Worm (Caenorhabditis elegans) whole organism, L1 larva: ENCODE results near the gene Y76B12C.3.

ENCODE experiments used
- C04F5.9 ChIP-seq: sonication (generic microtip); optimal IDR thresholded peaks from 2 replicates; lab custom pipeline; 2016; ENCODE audit warnings: missing genetic modification characterization, missing compliant biosample characterization
- C34B4.2 ChIP-seq: sonication (generic microtip); optimal IDR thresholded peaks from 2 replicates; lab custom pipeline; 2017; ENCODE audit warnings: mild to moderate bottlenecking, missing genetic modification characterization, missing compliant biosample characterization
- Y116A8C.19 ChIP-seq: sonication (generic microtip); optimal IDR thresholded peaks from 2 replicates; lab custom pipeline; 2016; ENCODE audit warnings: missing compliant biosample characterization, missing genetic modification characterization, borderline replicate concordance
- ama-1 ChIP-seq: fragments of 150-350 bp; optimal IDR thresholded peaks from 2 replicates; lab custom pipeline; 2014
- blmp-1 ChIP-seq: fragments of 150-350 bp; optimal IDR thresholded peaks from 2 replicates; lab custom pipeline; 2014; ENCODE audit warnings: missing biosample characterization, missing genetic modification characterization
- ceh-82 ChIP-seq, 3 experiments: fragments of 150-350 bp in 1 of 3; sonication (generic microtip) in 2 of 3; optimal IDR thresholded peaks; 2 replicates each; lab custom pipeline; 2014 to 2017; ENCODE audit warnings: missing biosample characterization in 3 of 3, missing genetic modification characterization in 3 of 3
- ceh-90 ChIP-seq: sonication (generic microtip); optimal IDR thresholded peaks from 2 replicates; lab custom pipeline; 2016; ENCODE audit warnings: missing genetic modification characterization, missing compliant biosample characterization
- dpl-1 ChIP-seq, 3 experiments: fragments of 150-350 bp in 2 of 3; sonication (generic microtip) in 1 of 3; optimal IDR thresholded peaks; 2 replicates each; lab custom pipeline; 2014 to 2017; ENCODE audit warnings: missing biosample characterization in 3 of 3, missing genetic modification characterization in 3 of 3, missing genetic modification reagents in 3 of 3
- dsc-1 ChIP-seq: sonication (generic microtip); optimal IDR thresholded peaks from 2 replicates; lab custom pipeline; 2016; ENCODE audit warnings: mild to moderate bottlenecking, missing genetic modification characterization, missing compliant biosample characterization
- efl-1 ChIP-seq, 4 experiments: fragments of 150-350 bp; optimal IDR thresholded peaks in 3 of 4; peaks in 1 of 4; 1 replicate in 1 of 4; 2 replicates in 3 of 4; lab custom pipeline; 2014; ENCODE audit warnings: missing biosample characterization in 2 of 4, missing genetic modification characterization in 2 of 4, missing genetic modification reagents in 2 of 4
- efl-3 ChIP-seq: fragments of 200-800 bp; sonication (Bioruptor generic); optimal IDR thresholded peaks from 2 replicates; lab custom pipeline; 2018; ENCODE audit warnings: mild to moderate bottlenecking, missing genetic modification characterization, missing compliant biosample characterization
- egl-13 ChIP-seq: sonication (generic microtip); optimal IDR thresholded peaks from 2 replicates; lab custom pipeline; 2016; ENCODE audit warnings: missing genotype, missing genetic modification reagents, missing genetic modification characterization, missing compliant biosample characterization
- elt-2 ChIP-seq: sonication (generic microtip); optimal IDR thresholded peaks from 2 replicates; lab custom pipeline; 2016; ENCODE audit warnings: missing genetic modification characterization, mild to moderate bottlenecking, inconsistent platforms, missing compliant biosample characterization, missing genetic modification reagents
- elt-3 ChIP-seq, 6 experiments: fragments of 150-350 bp in 1 of 6; sonication (generic microtip); optimal IDR thresholded peaks; 2 replicates each; lab custom pipeline; 2017 to 2018; ENCODE audit warnings: missing biosample characterization in 6 of 6, missing genetic modification characterization in 6 of 6, inconsistent platforms in 1 of 6
- ets-5 ChIP-seq: fragments of 200-800 bp; sonication (Bioruptor generic); IDR thresholded peaks from 2 replicates; pipeline ENCODE4 v1.3.6; 2022; ENCODE audit warnings: missing genetic modification characterization, missing compliant biosample characterization
- fkh-8 ChIP-seq: sonication (generic microtip); optimal IDR thresholded peaks from 2 replicates; lab custom pipeline; 2016; ENCODE audit warnings: mild to moderate bottlenecking, missing genetic modification characterization, missing compliant biosample characterization
- fos-1 ChIP-seq: fragments of 150-350 bp; optimal IDR thresholded peaks from 2 replicates; lab custom pipeline; 2014; ENCODE audit warnings: missing biosample characterization, missing genetic modification characterization
- hlh-4 ChIP-seq: sonication (generic microtip); optimal IDR thresholded peaks from 2 replicates; lab custom pipeline; 2016; ENCODE audit warnings: mild to moderate bottlenecking, missing genetic modification characterization, missing compliant biosample characterization
- irx-1 ChIP-seq: sonication (generic microtip); optimal IDR thresholded peaks from 2 replicates; lab custom pipeline; 2016; ENCODE audit warnings: missing genetic modification characterization, missing compliant biosample characterization
- jun-1 ChIP-seq: fragments of 150-350 bp; optimal IDR thresholded peaks from 2 replicates; lab custom pipeline; 2014; ENCODE audit warnings: missing biosample characterization, missing genetic modification reagents, missing genetic modification characterization
- lin-15B ChIP-seq: fragments of 150-350 bp; sonication (generic microtip); optimal IDR thresholded peaks from 3 replicates; lab custom pipeline; 2014; ENCODE audit warnings: missing biosample characterization, missing genetic modification characterization
- lin-35 ChIP-seq, 2 experiments: fragments of 150-350 bp; optimal IDR thresholded peaks; 2 replicates each; lab custom pipeline; 2014; ENCODE audit warnings: missing biosample characterization in 2 of 2, missing genetic modification characterization in 2 of 2, missing genetic modification reagents in 2 of 2
- lin-39 ChIP-seq: fragments of 150-350 bp; optimal IDR thresholded peaks from 2 replicates; lab custom pipeline; 2014; ENCODE audit warnings: missing biosample characterization, missing genetic modification reagents, missing genetic modification characterization
- mab-9 ChIP-seq: fragments of 200-800 bp; sonication (Bioruptor generic); IDR thresholded peaks from 2 replicates; pipeline ENCODE4 v1.3.6; 2022; ENCODE audit warnings: missing genetic modification reagents, missing genetic modification characterization, missing compliant biosample characterization
- mdl-1 ChIP-seq, 2 experiments: fragments of 150-350 bp; optimal IDR thresholded peaks; 2 replicates each; lab custom pipeline; 2014 to 2017; ENCODE audit warnings: missing biosample characterization in 2 of 2, missing genetic modification characterization in 2 of 2, inconsistent platforms in 1 of 2
- mep-1 ChIP-seq: fragments of 150-350 bp; optimal IDR thresholded peaks from 2 replicates; lab custom pipeline; 2014; ENCODE audit warnings: missing biosample characterization, missing genetic modification characterization
- nhr-11 ChIP-seq: fragments of 150-350 bp; optimal IDR thresholded peaks from 2 replicates; lab custom pipeline; 2014; ENCODE audit warnings: missing biosample characterization, missing genetic modification characterization
- nhr-20 ChIP-seq: sonication (generic microtip); optimal IDR thresholded peaks from 2 replicates; lab custom pipeline; 2016; ENCODE audit warnings: mild to moderate bottlenecking, missing genetic modification characterization, missing compliant biosample characterization
- nhr-237 ChIP-seq: fragments of 150-350 bp; optimal IDR thresholded peaks from 2 replicates; lab custom pipeline; 2014; ENCODE audit warnings: missing biosample characterization, missing genetic modification characterization
- nhr-28 ChIP-seq: fragments of 150-350 bp; optimal IDR thresholded peaks from 2 replicates; lab custom pipeline; 2014; ENCODE audit warnings: missing biosample characterization, missing genetic modification characterization
- nhr-47 ChIP-seq: sonication (generic microtip); optimal IDR thresholded peaks from 2 replicates; lab custom pipeline; 2016; ENCODE audit warnings: mild to moderate bottlenecking, missing genetic modification characterization, moderate library complexity, missing compliant biosample characterization
- nhr-71 ChIP-seq: sonication (generic microtip); optimal IDR thresholded peaks from 2 replicates; lab custom pipeline; 2016; ENCODE audit warnings: mild to moderate bottlenecking, missing genetic modification characterization, moderate library complexity, missing compliant biosample characterization
- nhr-77 ChIP-seq: fragments of 150-350 bp; optimal IDR thresholded peaks from 2 replicates; lab custom pipeline; 2014; ENCODE audit warnings: missing biosample characterization, missing genetic modification characterization
- nhr-85 ChIP-seq: sonication (generic microtip); peaks from one replicate; lab custom pipeline; 2016; ENCODE audit warnings: missing genetic modification characterization, inconsistent platforms, missing compliant biosample characterization
- nhr-90 ChIP-seq: sonication (generic microtip); optimal IDR thresholded peaks from 2 replicates; lab custom pipeline; 2016; ENCODE audit warnings: mild to moderate bottlenecking, missing genetic modification characterization, missing compliant biosample characterization; ENCODE audit not compliant: poor library complexity
- pag-3 ChIP-seq: sonication (generic microtip); optimal IDR thresholded peaks from 2 replicates; lab custom pipeline; 2017; ENCODE audit warnings: missing genetic modification characterization, mild to moderate bottlenecking, missing compliant biosample characterization, antibody characterized with exemption, borderline replicate concordance; ENCODE audit not compliant: insufficient read depth
- skn-1 ChIP-seq: fragments of 150-350 bp; optimal IDR thresholded peaks from 2 replicates; lab custom pipeline; 2014; ENCODE audit warnings: missing biosample characterization, missing genetic modification characterization
- snu-23 ChIP-seq: sonication (generic microtip); optimal IDR thresholded peaks from 2 replicates; lab custom pipeline; 2016; ENCODE audit warnings: missing genetic modification characterization, missing compliant biosample characterization
- sox-4 ChIP-seq: sonication (generic microtip); optimal IDR thresholded peaks from 2 replicates; lab custom pipeline; 2016; ENCODE audit warnings: missing genetic modification characterization, missing compliant biosample characterization
- sptf-1 ChIP-seq: fragments of 150-350 bp; optimal IDR thresholded peaks from 2 replicates; lab custom pipeline; 2014; ENCODE audit warnings: missing biosample characterization, missing genetic modification characterization
- sup-37 ChIP-seq: fragments of 200-800 bp; sonication (Bioruptor generic); optimal IDR thresholded peaks from 2 replicates; lab custom pipeline; 2018; ENCODE audit warnings: mild to moderate bottlenecking, missing genetic modification characterization, missing compliant biosample characterization
- swsn-7 ChIP-seq: sonication (generic microtip); optimal IDR thresholded peaks from 2 replicates; lab custom pipeline; 2016; ENCODE audit warnings: missing genetic modification characterization, missing compliant biosample characterization
- tbx-2 ChIP-seq: sonication (generic microtip); optimal IDR thresholded peaks from 2 replicates; lab custom pipeline; 2016; ENCODE audit warnings: missing genetic modification characterization, missing compliant biosample characterization
- tlp-1 ChIP-seq: fragments of 150-350 bp; optimal IDR thresholded peaks from 2 replicates; lab custom pipeline; 2014; ENCODE audit warnings: missing biosample characterization, missing genetic modification characterization
- unc-30 ChIP-seq: sonication (generic microtip); optimal IDR thresholded peaks from 2 replicates; lab custom pipeline; 2017; ENCODE audit warnings: missing biosample characterization, missing genetic modification characterization
- xbp-1 ChIP-seq: sonication (generic microtip); optimal IDR thresholded peaks from 2 replicates; lab custom pipeline; 2016; ENCODE audit warnings: missing genetic modification characterization, missing compliant biosample characterization
- zag-1 ChIP-seq: fragments of 150-350 bp; optimal IDR thresholded peaks from 2 replicates; lab custom pipeline; 2014; ENCODE audit warnings: missing biosample characterization, missing genetic modification characterization
- zip-4 ChIP-seq: fragments of 200-800 bp; sonication (Bioruptor generic); optimal IDR thresholded peaks from 2 replicates; lab custom pipeline; 2018; ENCODE audit warnings: mild to moderate bottlenecking, missing genetic modification characterization, moderate library complexity, missing compliant biosample characterization
- ztf-11 ChIP-seq, 2 experiments: sonication (generic microtip); optimal IDR thresholded peaks; 2 replicates each; lab custom pipeline; 2016 to 2017; ENCODE audit warnings: missing genetic modification characterization in 2 of 2, missing biosample characterization in 1 of 2, missing compliant biosample characterization in 1 of 2
- ztf-4 ChIP-seq: fragments of 150-350 bp; optimal IDR thresholded peaks from 2 replicates; lab custom pipeline; 2014; ENCODE audit warnings: missing biosample characterization, missing genetic modification characterization

Gene Y76B12C.3

ce11 chrIV:1952312-1952711 is 21.2 kb upstream of the Y76B12C.3 start:
- peak in 1 of 2 experiments; percentile 6 for TF ChIP-seq lin-35 (GFP tag; optimal IDR thresholded peaks at IDR 0.05; lab: Kevin White, UChicago)
- TF ChIP-seq Y116A8C.19 (tag; lab: Kevin White, UChicago), result no peak
- TF ChIP-seq efl-1 (optimal IDR thresholded peaks at IDR 0.05; lab: Kevin White, UChicago), result peak; percentile 9 to 54
- peak; percentile 13 to 94 for TF ChIP-seq efl-1 (GFP tag; optimal IDR thresholded peaks at IDR 0.05 in 1 of 2; lab: Kevin White, UChicago)
- no peak for TF ChIP-seq sptf-1 (tag; lab: Kevin White, UChicago)
- TF ChIP-seq nhr-237, result no peak
- peak in 1 of 3 experiments; percentile 29 for TF ChIP-seq dpl-1 (GFP tag; optimal IDR thresholded peaks at IDR 0.05; lab: Kevin White, UChicago)

DNA sequence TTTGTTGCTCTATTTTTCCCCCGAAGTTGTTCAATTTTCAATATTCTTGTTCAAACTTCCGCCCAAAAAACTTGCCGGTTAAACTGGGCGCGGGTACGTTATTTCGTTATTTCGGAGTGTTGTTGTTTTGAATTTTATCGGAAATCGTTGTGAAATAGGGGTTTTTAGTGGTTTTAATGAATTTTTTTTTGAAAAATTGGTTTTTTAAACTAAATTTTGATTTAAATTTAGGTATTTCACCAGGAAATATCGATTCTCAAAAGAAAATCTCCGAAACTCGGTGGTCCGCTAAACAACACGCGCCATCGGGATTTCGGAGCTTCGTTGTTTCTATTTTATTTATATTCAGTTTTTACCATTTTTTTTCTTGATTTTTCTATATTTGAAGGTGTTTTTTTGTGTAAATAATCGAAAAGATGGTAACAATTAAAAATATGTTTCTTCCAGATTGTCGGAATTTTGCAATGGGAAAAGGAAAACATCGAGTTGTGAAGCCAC is 20.3 kb upstream of the Y76B12C.3 start, which contains the start of gene F52C12.2:
F52C12.2 (plus strand) TSS at position 448 of the 498 bp plus-strand sequence.
- TF ChIP-seq swsn-7, result peak; percentile 82
- TF ChIP-seq sup-37 (GFP tag; lab: Kevin White, UChicago), result peak; percentile 18
- TF ChIP-seq nhr-85 (tag; lab: Kevin White, UChicago), result peak; percentile 83
- peak; percentile 82 for TF ChIP-seq snu-23
- peak in 1 of 6 experiments; percentile 22 for TF ChIP-seq elt-3 (tag; optimal IDR thresholded peaks at IDR 0.05; lab: Kevin White, UChicago)
- no peak for TF ChIP-seq zag-1 (tag; lab: Kevin White, UChicago)
- peak; percentile 67 for TF ChIP-seq irx-1 (tag; lab: Kevin White, UChicago)
- peak in 1 of 2 experiments; percentile 42 for TF ChIP-seq ztf-11 (tag; optimal IDR thresholded peaks at IDR 0.05; lab: Kevin White, UChicago)
- TF ChIP-seq nhr-28 (tag; lab: Kevin White, UChicago), result no peak
- peak; percentile 84 for TF ChIP-seq dsc-1 (tag; lab: Kevin White, UChicago)
- TF ChIP-seq efl-3 (GFP tag; lab: Kevin White, UChicago), result no peak
- peak; percentile 56 for TF ChIP-seq zip-4 (GFP tag; lab: Kevin White, UChicago)
- TF ChIP-seq ama-1 (lab: Kevin White, UChicago), result no peak
- peak; percentile 70 to 88 (median 84) for TF ChIP-seq dpl-1 (GFP tag; optimal IDR thresholded peaks at IDR 0.05; lab: Kevin White, UChicago)
- no peak for TF ChIP-seq hlh-4 (tag; lab: Kevin White, UChicago)
- peak; percentile 23 for TF ChIP-seq elt-2
- TF ChIP-seq lin-15B (tag; lab: Kevin White, UChicago), result peak; percentile 47
- TF ChIP-seq jun-1, result no peak
- peak; percentile 71 for TF ChIP-seq egl-13
- TF ChIP-seq mab-9, result no peak
- TF ChIP-seq ceh-82 (tag; optimal IDR thresholded peaks at IDR 0.05; lab: Kevin White, UChicago), result peak; percentile 47 to 52 (median 48)
- peak; percentile 79 to 91 for TF ChIP-seq lin-35 (GFP tag; optimal IDR thresholded peaks at IDR 0.05; lab: Kevin White, UChicago)
- TF ChIP-seq blmp-1 (tag; lab: Kevin White, UChicago), result peak; percentile 36
- TF ChIP-seq sox-4 (tag; lab: Kevin White, UChicago), result peak; percentile 49
- no peak for TF ChIP-seq C34B4.2
- TF ChIP-seq nhr-90 (tag; lab: Kevin White, UChicago), result peak; percentile 80
- TF ChIP-seq ztf-4 (tag; lab: Kevin White, UChicago), result no peak
- peak; percentile 63 for TF ChIP-seq fkh-8 (tag; lab: Kevin White, UChicago)
- no peak for TF ChIP-seq nhr-11 (tag; lab: Kevin White, UChicago)
- TF ChIP-seq C04F5.9, result peak; percentile 36
- peak; percentile 87 for TF ChIP-seq xbp-1 (tag; lab: Kevin White, UChicago)
- peak; percentile 50 for TF ChIP-seq lin-39 (tag; lab: Kevin White, UChicago)
- no peak for TF ChIP-seq unc-30 (tag; lab: Kevin White, UChicago)
- TF ChIP-seq ets-5 (GFP tag; lab: Robert Waterston, UW), result no peak
- TF ChIP-seq ceh-90, result no peak
- no peak for TF ChIP-seq nhr-237
- no peak for TF ChIP-seq skn-1 (tag; lab: Kevin White, UChicago)
- peak; percentile 58 for TF ChIP-seq mep-1 (tag; lab: Kevin White, UChicago)
- TF ChIP-seq tlp-1 (tag; lab: Kevin White, UChicago), result no peak
- TF ChIP-seq Y116A8C.19 (tag; lab: Kevin White, UChicago), result no peak
- TF ChIP-seq pag-3 (tag; lab: Kevin White, UChicago), result no peak
- TF ChIP-seq tbx-2 (tag; lab: Kevin White, UChicago), result peak; percentile 80
- peak; percentile 14 for TF ChIP-seq nhr-77 (tag; lab: Kevin White, UChicago)
- TF ChIP-seq nhr-71, result peak; percentile 86
- TF ChIP-seq nhr-47, result peak; percentile 87
- peak in 1 of 2 experiments; percentile 16 for TF ChIP-seq mdl-1 (tag; optimal IDR thresholded peaks at IDR 0.05; lab: Kevin White, UChicago)
- TF ChIP-seq fos-1 (tag; lab: Kevin White, UChicago), result no peak
- peak; percentile 76 for TF ChIP-seq nhr-20 (tag; lab: Kevin White, UChicago)
